Fruit fly (Drosophila melanogaster) whole organism: ENCODE measurements around the gene CG31321.

ENCODE experiments used
- CG8478 ChIP-seq: fragments of >200 bp; optimal IDR thresholded peaks from 2 replicates; lab custom pipeline; 2018; ENCODE audit warnings: inconsistent platforms
- Dll ChIP-seq: fragments of >200 bp; optimal IDR thresholded peaks from 2 replicates; lab custom pipeline; 2017
- EcR ChIP-seq, 2 experiments: fragments of >200 bp; optimal IDR thresholded peaks; 2 replicates each; lab custom pipeline; 2017; ENCODE audit warnings: missing biosample characterization in 2 of 2, missing genetic modification characterization in 2 of 2, missing genetic modification reagents in 2 of 2
- psq ChIP-seq: fragments of >200 bp; optimal IDR thresholded peaks from 2 replicates; lab custom pipeline; 2017
- usp ChIP-seq: fragments of >200 bp; optimal IDR thresholded peaks from 2 replicates; lab custom pipeline; 2017; ENCODE audit warnings: missing biosample characterization, missing genetic modification characterization, mixed read lengths

DNA sequence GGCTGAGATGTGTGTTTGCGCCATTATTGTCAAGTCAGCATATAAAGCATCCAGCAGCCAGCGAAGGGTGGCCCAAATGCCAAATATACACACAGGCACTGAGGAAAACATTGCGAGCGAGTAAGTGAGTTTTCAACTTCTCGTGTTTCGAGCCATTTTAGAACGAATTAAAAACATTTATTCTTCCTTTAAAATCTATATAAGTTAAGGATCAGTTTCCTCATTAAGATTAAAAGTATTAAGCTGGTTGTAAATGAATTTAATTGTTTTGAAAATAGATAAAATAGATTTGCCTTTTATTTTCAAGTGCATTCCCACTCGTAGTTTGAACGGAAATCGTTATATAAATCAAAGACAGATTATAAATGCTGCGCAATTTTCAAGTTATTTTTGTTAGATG, 41.3 kb downstream of the CG31321 start:
- TF ChIP-seq usp (GFP tag; lab: Kevin White, UChicago) (no peak), psq (no peak), EcR (GFP tag; optimal IDR thresholded peaks at IDR 0.05; lab: Kevin White, UChicago) (no peak), Dll (lab: Kevin White, UChicago) (no peak), CG8478 (lab: Kevin White, UChicago) (no peak)
